Fruit fly (Drosophila melanogaster): ENCODE results near the gene CG13005.
A peak's percentile ranks its signal among the peaks of the same experiment; 100 is the strongest.

CG13005 gene

dm6 chrX:16833097-16833496 lies 29.6 kb downstream of the CG13005 start (continued):
- 0 out of 2 replicates have a peak, but pooled peaks have one; percentile 15 for TF ChIP-seq NFAT (GFP tag; IDR thresholded peaks at IDR 0.05)
- peak; percentile 36; the same call in 1 of the 2 replicates for TF ChIP-seq Gsc (GFP tag; IDR thresholded peaks at IDR 0.05)
- TF ChIP-seq Max (GFP tag; optimal IDR thresholded peaks at IDR 0.05) = peak; percentile 27
- TF ChIP-seq CG2199 (GFP tag; IDR thresholded peaks at IDR 0.05) = no peak
- peak; percentile 64 for TF ChIP-seq CG8290 (GFP tag; optimal IDR thresholded peaks at IDR 0.05)
- peak in 1 of 2 experiments; percentile 86 for TF ChIP-seq CG8290 (tag; optimal IDR thresholded peaks at IDR 0.05)
- TF ChIP-seq tap (tag; optimal IDR thresholded peaks at IDR 0.05) = peak; percentile 76
- TF ChIP-seq Mad (GFP tag; optimal IDR thresholded peaks at IDR 0.05) = peak; percentile 49
- no peak for TF ChIP-seq sc (optimal IDR thresholded peaks at IDR 0.05)
- TF ChIP-seq sc (GFP tag; optimal IDR thresholded peaks at IDR 0.05) = peak; percentile 68
- no peak for TF ChIP-seq knrl (GFP tag; IDR thresholded peaks at IDR 0.05; ENCODE audit: partially characterized antibody)
- TF ChIP-seq CG11504 (tag; optimal IDR thresholded peaks at IDR 0.05) = peak; percentile 87
- TF ChIP-seq nau (GFP tag; optimal IDR thresholded peaks at IDR 0.05) = peak; percentile 57
- TF ChIP-seq wek (GFP tag; optimal IDR thresholded peaks at IDR 0.05) = peak; percentile 40
- peak; percentile 86 for TF ChIP-seq Drgx (GFP tag; IDR thresholded peaks at IDR 0.05)
- no peak for TF ChIP-seq emc (GFP tag; optimal IDR thresholded peaks at IDR 0.05)
- peak; percentile 80 for TF ChIP-seq gsb-n (tag; optimal IDR thresholded peaks at IDR 0.05)
- TF ChIP-seq Aef1 (GFP tag; IDR thresholded peaks at IDR 0.05) = peak; percentile 73
- TF ChIP-seq Lpt (GFP tag; optimal IDR thresholded peaks at IDR 0.05) = no peak
- peak; percentile 60 for TF ChIP-seq CG18476 (GFP tag; optimal IDR thresholded peaks at IDR 0.05)
- no peak for TF ChIP-seq CG33557 (GFP tag; optimal IDR thresholded peaks at IDR 0.05)
- peak; percentile 67 for TF ChIP-seq CG1602 (GFP tag; optimal IDR thresholded peaks at IDR 0.05)
- no peak for TF ChIP-seq gfzf (GFP tag; optimal IDR thresholded peaks at IDR 0.05)
- TF ChIP-seq NC2α (GFP tag; optimal IDR thresholded peaks at IDR 0.05) = no peak
- TF ChIP-seq Rx (GFP tag; IDR thresholded peaks at IDR 0.05) = peak; percentile 60
- peak; percentile 85 for TF ChIP-seq CG2678 (tag; optimal IDR thresholded peaks at IDR 0.05)
- peak; percentile 26 for TF ChIP-seq slou (GFP tag; optimal IDR thresholded peaks at IDR 0.05)
- peak; percentile 61 for TF ChIP-seq ems (GFP tag; optimal IDR thresholded peaks at IDR 0.05)
- TF ChIP-seq bigmax (GFP tag; optimal IDR thresholded peaks at IDR 0.05) = no peak
- 0 out of 2 replicates have a peak, but pooled peaks have one; percentile 35 for TF ChIP-seq CG17612 (GFP tag; IDR thresholded peaks at IDR 0.05)
- peak; percentile 76 for TF ChIP-seq CG12391 (tag; optimal IDR thresholded peaks at IDR 0.05)
- TF ChIP-seq Antp (GFP tag; optimal IDR thresholded peaks at IDR 0.05) = peak; percentile 68
- TF ChIP-seq Pdp1 (GFP tag; optimal IDR thresholded peaks at IDR 0.05) = peak; percentile 63 to 89
- peak; percentile 16 for TF ChIP-seq HmgZ (tag; optimal IDR thresholded peaks at IDR 0.05)
- peak; percentile 57 for TF ChIP-seq fd64A (GFP tag; optimal IDR thresholded peaks at IDR 0.05)
- no peak for TF ChIP-seq kni (GFP tag; optimal IDR thresholded peaks at IDR 0.05)
- TF ChIP-seq grau (tag; optimal IDR thresholded peaks at IDR 0.05) = peak; percentile 76
- TF ChIP-seq CG8478 (optimal IDR thresholded peaks at IDR 0.05) = no peak
- no peak for TF ChIP-seq YL-1 (GFP tag; optimal IDR thresholded peaks at IDR 0.05)
- TF ChIP-seq CG3995 (GFP tag; optimal IDR thresholded peaks at IDR 0.05) = no peak
- peak; percentile 19 for TF ChIP-seq CG4328 (GFP tag; optimal IDR thresholded peaks at IDR 0.05)
- TF ChIP-seq CG9932 (GFP tag; IDR thresholded peaks at IDR 0.05) = peak; percentile 31; the same call in 1 of the 2 replicates
- TF ChIP-seq salm (tag; optimal IDR thresholded peaks at IDR 0.05) = peak; percentile 65
- TF ChIP-seq CG7928 (GFP tag; optimal IDR thresholded peaks at IDR 0.05) = no peak
- TF ChIP-seq Fer1 (GFP tag; optimal IDR thresholded peaks at IDR 0.05) = peak; percentile 57
- peak; percentile 43 for TF ChIP-seq CG12155 (GFP tag; optimal IDR thresholded peaks at IDR 0.05)
- no peak for TF ChIP-seq Usf (GFP tag; optimal IDR thresholded peaks at IDR 0.05)
- peak; percentile 9 for TF ChIP-seq caup (GFP tag; optimal IDR thresholded peaks at IDR 0.05; ENCODE audit: severe bottlenecking)
- TF ChIP-seq crol (GFP tag; IDR thresholded peaks at IDR 0.05) = no peak
- TF ChIP-seq pnt (GFP tag; optimal IDR thresholded peaks at IDR 0.05) = peak; percentile 71
- peak; percentile 52 for TF ChIP-seq twi (tag; optimal IDR thresholded peaks at IDR 0.05)
- no peak for TF ChIP-seq Ravus (GFP tag; IDR thresholded peaks at IDR 0.05)

Data from whole organism, embryonic.